Comparison of ENCODE assay signal across 3 fruit fly cellular contexts in the genomic region with DNA sequence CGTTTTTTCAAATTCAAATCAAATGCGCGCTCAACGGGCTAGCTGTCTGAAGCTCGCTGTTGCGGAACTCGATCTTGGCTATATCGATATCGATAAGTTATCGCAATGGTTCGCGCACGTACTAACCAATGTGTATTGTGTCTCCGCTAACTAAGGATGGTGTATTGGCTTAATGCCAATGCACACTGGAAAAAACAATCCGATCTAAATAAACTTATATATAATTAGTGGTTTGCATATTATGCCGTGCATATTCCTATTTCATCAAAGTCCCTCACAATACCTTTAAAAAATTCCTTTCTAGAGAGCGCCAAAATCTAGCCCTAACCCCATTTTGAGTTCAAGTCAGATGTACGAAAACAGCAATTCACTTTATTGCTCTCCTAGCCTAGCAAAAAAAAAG.
TF ChIP-seq lines count a peak whose summit lies in the region.

No protein-coding gene starts in this region.

TF ChIP-seq in whole organism, embryonic, 481 proteins besides CTCF, POLR2A, EP300 and RAD21 (continued from another document and continues in another):
- TF ChIP-seq CG12299 (tag; optimal IDR thresholded peaks at IDR 0.05; lab: Kevin White, UChicago) (no peak), salm (tag; optimal IDR thresholded peaks at IDR 0.05; lab: Kevin White, UChicago) (no peak), tio (GFP tag; optimal IDR thresholded peaks at IDR 0.05; lab: Kevin White, UChicago) (no peak), sens (GFP tag; lab: Kevin White, UChicago) (peak; percentile 92), CG8281 (tag; optimal IDR thresholded peaks at IDR 0.05; lab: Kevin White, UChicago) (no peak), gt (GFP tag; IDR thresholded peaks at IDR 0.05; lab: Robert Waterston, UW) (no peak), bigmax (GFP tag; optimal IDR thresholded peaks at IDR 0.05; lab: Kevin White, UChicago) (peak; percentile 66), CG18476 (GFP tag; optimal IDR thresholded peaks at IDR 0.05; lab: Kevin White, UChicago) (peak; percentile 6), sna (GFP tag; IDR thresholded peaks at IDR 0.05; lab: Robert Waterston, UW; ENCODE audit: partially characterized antibody) (peak; percentile 67; the same call in 1 of the 2 replicates), dan (GFP tag; IDR thresholded peaks at IDR 0.05; lab: Robert Waterston, UW) (no peak), CG9609 (GFP tag; optimal IDR thresholded peaks at IDR 0.05; lab: Kevin White, UChicago) (no peak), cg (GFP tag; optimal IDR thresholded peaks at IDR 0.05; lab: Kevin White, UChicago) (no peak), CG10267 (tag; optimal IDR thresholded peaks at IDR 0.05; lab: Kevin White, UChicago) (peak; percentile 68), Oaz (GFP tag; IDR thresholded peaks at IDR 0.05; lab: Robert Waterston, UW) (no peak), CG15269 (tag; optimal IDR thresholded peaks at IDR 0.05; lab: Kevin White, UChicago) (peak; percentile 45), CG17568 (GFP tag; optimal IDR thresholded peaks at IDR 0.05; lab: Kevin White, UChicago) (no peak), Oli (tag; optimal IDR thresholded peaks at IDR 0.05; lab: Kevin White, UChicago) (peak; percentile 35), ro (GFP tag; IDR thresholded peaks at IDR 0.05; lab: Robert Waterston, UW) (no peak), CG2129 (GFP tag; IDR thresholded peaks at IDR 0.05; lab: Robert Waterston, UW; ENCODE audit: partially characterized antibody) (0 out of 2 replicates have a peak, but pooled peaks have one; percentile 14), CG33213 (GFP tag; optimal IDR thresholded peaks at IDR 0.05; lab: Kevin White, UChicago) (peak; percentile 70), lmd (GFP tag; IDR thresholded peaks at IDR 0.05; lab: Robert Waterston, UW) (peak; percentile 53; the same call in 1 of the 2 replicates), CG17912 (GFP tag; optimal IDR thresholded peaks at IDR 0.05; lab: Kevin White, UChicago) (peak; percentile 35), pb (GFP tag; optimal IDR thresholded peaks at IDR 0.05; lab: Kevin White, UChicago) (no peak), pan (optimal IDR thresholded peaks at IDR 0.05; lab: Kevin White, UChicago) (no peak), pan (GFP tag; optimal IDR thresholded peaks at IDR 0.05 in 1 of 2, IDR thresholded peaks at IDR 0.05 in 1 of 2) (peak in 1 of 2 experiments; percentile 63), klu (GFP tag; IDR thresholded peaks at IDR 0.05; lab: Robert Waterston, UW) (0 out of 2 replicates have a peak, but pooled peaks have one; percentile 27), gce (GFP tag; IDR thresholded peaks at IDR 0.05; lab: Robert Waterston, UW) (peak; percentile 50; the same call in 1 of the 3 replicates), chn (GFP tag; optimal IDR thresholded peaks at IDR 0.05; lab: Kevin White, UChicago) (peak; percentile 46), Ravus (GFP tag; IDR thresholded peaks at IDR 0.05; lab: Robert Waterston, UW) (no peak; the same call in 1 of the 2 replicates), CG10565 (GFP tag; optimal IDR thresholded peaks at IDR 0.05; lab: Kevin White, UChicago) (no peak), seq (GFP tag; IDR thresholded peaks at IDR 0.05; lab: Robert Waterston, UW) (no peak), fru (optimal IDR thresholded peaks at IDR 0.05; lab: Kevin White, UChicago) (no peak), exex (tag; optimal IDR thresholded peaks at IDR 0.05; lab: Kevin White, UChicago) (peak; percentile 3), jigr1 (GFP tag; IDR thresholded peaks at IDR 0.05; lab: Robert Waterston, UW) (no peak), Taf1 (GFP tag; IDR thresholded peaks at IDR 0.05; lab: Robert Waterston, UW) (no peak), CG18011 (GFP tag; optimal IDR thresholded peaks at IDR 0.05; lab: Kevin White, UChicago) (peak; percentile 98), HLHmδ (GFP tag; optimal IDR thresholded peaks at IDR 0.05; lab: Kevin White, UChicago) (no peak), corto (GFP tag; optimal IDR thresholded peaks at IDR 0.05; lab: Kevin White, UChicago) (no peak), ac (GFP tag; optimal IDR thresholded peaks at IDR 0.05; lab: Kevin White, UChicago) (no peak), CG10147 (GFP tag; optimal IDR thresholded peaks at IDR 0.05; lab: Kevin White, UChicago) (peak; percentile 22), CG10209 (GFP tag; optimal IDR thresholded peaks at IDR 0.05; lab: Kevin White, UChicago) (no peak), CG4707 (GFP tag; optimal IDR thresholded peaks at IDR 0.05; lab: Kevin White, UChicago) (peak; percentile 9)

TF ChIP-seq in whole organism, prepupa, 60 proteins besides CTCF, POLR2A, EP300 and RAD21 (continued from another document):
- no peak for TF ChIP-seq CG9139 (GFP tag; optimal IDR thresholded peaks at IDR 0.05; lab: Kevin White, UChicago)
- peak; percentile 39; the same call in 1 of the 2 replicates for TF ChIP-seq Gug (GFP tag; IDR thresholded peaks at IDR 0.05; lab: Robert Waterston, UW)
- peak; percentile 10 for TF ChIP-seq CG10669 (GFP tag; optimal IDR thresholded peaks at IDR 0.05; lab: Kevin White, UChicago)
- peak; percentile 38 for TF ChIP-seq topi (GFP tag; optimal IDR thresholded peaks at IDR 0.05; lab: Kevin White, UChicago)
- no peak for TF ChIP-seq fd59A (GFP tag; optimal IDR thresholded peaks at IDR 0.05; lab: Kevin White, UChicago)
- no peak for TF ChIP-seq CG1621 (tag; optimal IDR thresholded peaks at IDR 0.05; lab: Kevin White, UChicago)
- no peak for TF ChIP-seq CG11902 (GFP tag; optimal IDR thresholded peaks at IDR 0.05; lab: Kevin White, UChicago)
- peak; percentile 77 for TF ChIP-seq Eip78C (GFP tag; lab: Kevin White, UChicago)
- TF ChIP-seq lz (GFP tag; optimal IDR thresholded peaks at IDR 0.05; lab: Kevin White, UChicago): peak; percentile 43
- no peak for TF ChIP-seq dac (GFP tag; optimal IDR thresholded peaks at IDR 0.05; lab: Kevin White, UChicago)
- TF ChIP-seq CG6792 (GFP tag; optimal IDR thresholded peaks at IDR 0.05; lab: Kevin White, UChicago): peak; percentile 27
- no peak for TF ChIP-seq Eip93F (GFP tag; optimal IDR thresholded peaks at IDR 0.05; lab: Kevin White, UChicago)
- TF ChIP-seq CG15336 (GFP tag; IDR thresholded peaks at IDR 0.05; lab: Robert Waterston, UW): peak; percentile 70
- TF ChIP-seq Eip75B (GFP tag; optimal IDR thresholded peaks at IDR 0.05; lab: Kevin White, UChicago): peak; percentile 55
- TF ChIP-seq Hr39 (GFP tag; optimal IDR thresholded peaks at IDR 0.05; lab: Kevin White, UChicago): peak; percentile 45
- peak; percentile 13 for TF ChIP-seq CG32006 (GFP tag; optimal IDR thresholded peaks at IDR 0.05; lab: Kevin White, UChicago)
- peak; percentile 25 for TF ChIP-seq CG3919 (GFP tag; optimal IDR thresholded peaks at IDR 0.05; lab: Kevin White, UChicago)
- TF ChIP-seq esn (GFP tag; optimal IDR thresholded peaks at IDR 0.05; lab: Kevin White, UChicago): peak; percentile 41
- peak; percentile 11 for TF ChIP-seq OdsH (GFP tag; optimal IDR thresholded peaks at IDR 0.05; lab: Kevin White, UChicago)
- TF ChIP-seq fd85E (GFP tag; optimal IDR thresholded peaks at IDR 0.05; lab: Kevin White, UChicago): no peak
- TF ChIP-seq CG8119 (GFP tag; IDR thresholded peaks at IDR 0.05; lab: Robert Waterston, UW): peak; percentile 46; the same call in 2 of the 3 replicates
- TF ChIP-seq spab (GFP tag; optimal IDR thresholded peaks at IDR 0.05; lab: Kevin White, UChicago): no peak
- TF ChIP-seq CG8632 (GFP tag; optimal IDR thresholded peaks at IDR 0.05; lab: Kevin White, UChicago): peak; percentile 23
- peak; percentile 19 for TF ChIP-seq Met (GFP tag; optimal IDR thresholded peaks at IDR 0.05; lab: Kevin White, UChicago)
- TF ChIP-seq acj6 (GFP tag; optimal IDR thresholded peaks at IDR 0.05; lab: Kevin White, UChicago): peak; percentile 27
- no peak for TF ChIP-seq CG6854 (GFP tag; optimal IDR thresholded peaks at IDR 0.05; lab: Kevin White, UChicago)
- TF ChIP-seq CG6276 (GFP tag; optimal IDR thresholded peaks at IDR 0.05; lab: Kevin White, UChicago): no peak
- no peak for TF ChIP-seq dsx (GFP tag; optimal IDR thresholded peaks at IDR 0.05; lab: Kevin White, UChicago; ENCODE audit: poor library complexity, severe bottlenecking)
- no peak for TF ChIP-seq fkh (GFP tag; optimal IDR thresholded peaks at IDR 0.05; lab: Kevin White, UChicago)
- no peak for TF ChIP-seq Blimp-1 (GFP tag; optimal IDR thresholded peaks at IDR 0.05; lab: Kevin White, UChicago)
- no peak for TF ChIP-seq Sox15 (GFP tag; optimal IDR thresholded peaks at IDR 0.05; lab: Kevin White, UChicago)
- peak; percentile 43 for TF ChIP-seq Sox14 (GFP tag; optimal IDR thresholded peaks at IDR 0.05; lab: Kevin White, UChicago)
- peak; percentile 40 for TF ChIP-seq CG3032 (tag; optimal IDR thresholded peaks at IDR 0.05; lab: Kevin White, UChicago)
- no peak for TF ChIP-seq salr (GFP tag; optimal IDR thresholded peaks at IDR 0.05; lab: Kevin White, UChicago)
- peak; percentile 38 for TF ChIP-seq pdm3 (GFP tag; optimal IDR thresholded peaks at IDR 0.05; lab: Kevin White, UChicago)
- TF ChIP-seq eg (GFP tag; IDR thresholded peaks at IDR 0.05; lab: Robert Waterston, UW): peak; percentile 71
- TF ChIP-seq svp (GFP tag; lab: Kevin White, UChicago): peak; percentile 76
- peak; percentile 49 for TF ChIP-seq Hr4 (GFP tag; optimal IDR thresholded peaks at IDR 0.05; lab: Kevin White, UChicago)
- TF ChIP-seq CG16779 (tag; optimal IDR thresholded peaks at IDR 0.05; lab: Kevin White, UChicago): no peak
- TF ChIP-seq achi (GFP tag; optimal IDR thresholded peaks at IDR 0.05; lab: Kevin White, UChicago): peak; percentile 40
- peak; percentile 40 for TF ChIP-seq Smox (GFP tag; optimal IDR thresholded peaks at IDR 0.05; lab: Kevin White, UChicago)
- peak; percentile 26 for TF ChIP-seq cyc (GFP tag; optimal IDR thresholded peaks at IDR 0.05; lab: Kevin White, UChicago)

TF ChIP-seq in whole organism, wandering third instar larva, 38 proteins besides CTCF, POLR2A, EP300 and RAD21 (continued from another document):
- TF ChIP-seq Rel (GFP tag; optimal IDR thresholded peaks at IDR 0.05; lab: Kevin White, UChicago) (no peak), Rel (tag; optimal IDR thresholded peaks at IDR 0.05; lab: Kevin White, UChicago) (no peak), brk (GFP tag; optimal IDR thresholded peaks at IDR 0.05; lab: Kevin White, UChicago) (peak; percentile 64), Hr83 (GFP tag; optimal IDR thresholded peaks at IDR 0.05; lab: Kevin White, UChicago; ENCODE audit: poor library complexity, severe bottlenecking) (no peak)
